Worm (Caenorhabditis elegans): ENCODE data around the gene sec-10.

DNA sequence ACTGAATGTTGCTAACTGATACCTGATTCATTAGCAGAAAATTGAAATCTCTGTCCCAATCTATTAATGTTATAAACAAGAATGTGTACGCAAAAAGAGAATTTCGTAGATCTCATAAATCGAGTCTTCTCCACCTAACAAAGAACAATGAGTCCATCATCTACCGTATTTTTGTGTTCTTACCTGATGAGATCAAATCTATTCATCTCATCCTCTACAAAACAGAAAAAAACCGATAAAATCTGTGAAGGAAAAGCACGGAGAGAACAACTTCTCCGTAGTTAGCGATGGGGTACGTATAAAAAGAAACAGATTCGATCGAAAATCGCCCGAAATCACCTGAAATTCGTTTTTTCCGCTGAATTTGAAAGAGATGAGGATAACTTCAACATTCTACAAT is 26.3 kb upstream of the sec-10 start, which contains the start of gene C33H5.1:
- TF ChIP-seq F44E2.7 (GFP tag; IDR thresholded peaks at IDR 0.05), result no peak
- TF ChIP-seq nhr-25 (tag; optimal IDR thresholded peaks at IDR 0.05; ENCODE audit: borderline replicate concordance, insufficient read depth), result no peak
- no peak for TF ChIP-seq nhr-11 (tag; optimal IDR thresholded peaks at IDR 0.05)
- no peak for TF ChIP-seq pha-4 (GFP tag; IDR thresholded peaks at IDR 0.05)
- TF ChIP-seq pha-4 (tag; optimal IDR thresholded peaks at IDR 0.05), result no peak
- no peak for TF ChIP-seq snpc-1.2 (GFP tag; IDR thresholded peaks at IDR 0.05)
- no peak for TF ChIP-seq nhr-102 (tag; optimal IDR thresholded peaks at IDR 0.05)
- no peak for TF ChIP-seq ceh-28 (tag; optimal IDR thresholded peaks at IDR 0.05)
- TF ChIP-seq arid-1 (GFP tag; conservative IDR thresholded peaks at IDR 0.05), result no peak
- no peak for TF ChIP-seq lin-38 (GFP tag; IDR thresholded peaks at IDR 0.05)
